Fruit fly (Drosophila melanogaster) whole organism, embryonic: ENCODE measurements around the gene CG10513.

Source experiments
- Atf6 ChIP-seq: fragments of 200-800 bp; sonication (Bioruptor generic); IDR thresholded peaks from 2 replicates; pipeline ENCODE4 v1.3.6; 2022; ENCODE audit warnings: missing biosample characterization, missing genetic modification characterization
- CG10147 ChIP-seq: fragments of 200-800 bp; sonication (Bioruptor generic); optimal IDR thresholded peaks from 2 replicates; lab custom pipeline; 2019; ENCODE audit warnings: missing biosample characterization, mild to moderate bottlenecking, missing genetic modification characterization, moderate library complexity
- CG10267 ChIP-seq: fragments of 200-800 bp; sonication (Bioruptor generic); optimal IDR thresholded peaks from 2 replicates; lab custom pipeline; 2018; ENCODE audit warnings: missing biosample characterization, mild to moderate bottlenecking, missing genetic modification characterization, moderate library complexity
- CG10959 ChIP-seq: fragments of 200-800 bp; sonication (Bioruptor generic); IDR thresholded peaks from 2 replicates; pipeline ENCODE4 v1.3.6; 2022; ENCODE audit warnings: missing biosample characterization, missing genetic modification characterization
- CG11085 ChIP-seq: fragments of 200-800 bp; sonication (Bioruptor generic); IDR thresholded peaks from 2 replicates; pipeline ENCODE4 v1.3.6; 2022; ENCODE audit warnings: missing biosample characterization, missing genetic modification characterization
- CG11723 ChIP-seq: fragments of 200-800 bp; sonication (Bioruptor generic); optimal IDR thresholded peaks from 2 replicates; lab custom pipeline; 2017; ENCODE audit warnings: missing biosample characterization, mild to moderate bottlenecking, missing genetic modification characterization
- CG12155 ChIP-seq: fragments of 200-800 bp; sonication (Bioruptor generic); optimal IDR thresholded peaks from 3 replicates; lab custom pipeline; 2016; ENCODE audit warnings: missing biosample characterization, missing genetic modification characterization
- CG1233 ChIP-seq: fragments of 200-800 bp; sonication (Bioruptor generic); optimal IDR thresholded peaks from 4 replicates; lab custom pipeline; 2018; ENCODE audit warnings: missing biosample characterization, mild to moderate bottlenecking, missing genetic modification characterization
- CG12744 ChIP-seq: fragments of 200-800 bp; sonication (Bioruptor generic); optimal IDR thresholded peaks from 2 replicates; lab custom pipeline; 2016; ENCODE audit warnings: missing biosample characterization, missing genetic modification characterization
- CG13123 ChIP-seq: fragments of 200-800 bp; sonication (Bioruptor generic); optimal IDR thresholded peaks from 2 replicates; lab custom pipeline; 2016; ENCODE audit warnings: missing biosample characterization, missing genetic modification characterization
- CG13287 ChIP-seq: fragments of 200-800 bp; sonication (Bioruptor generic); IDR thresholded peaks from 2 replicates; pipeline ENCODE4 v1.3.6; 2022; ENCODE audit warnings: missing biosample characterization, missing genetic modification characterization; ENCODE audit not compliant: partially characterized antibody
- CG13894 ChIP-seq: fragments of 200-800 bp; sonication (Bioruptor generic); optimal IDR thresholded peaks from 3 replicates; lab custom pipeline; 2018; ENCODE audit warnings: missing biosample characterization, mild to moderate bottlenecking, missing genetic modification characterization, moderate library complexity
- CG15269 ChIP-seq: fragments of 200-800 bp; sonication (Bioruptor generic); optimal IDR thresholded peaks from 2 replicates; lab custom pipeline; 2018; ENCODE audit warnings: missing biosample characterization, mild to moderate bottlenecking, missing genetic modification characterization, moderate library complexity
- CG17612 ChIP-seq: fragments of 200-800 bp; sonication (Bioruptor generic); IDR thresholded peaks from 2 replicates; pipeline ENCODE4 v1.3.6; 2022; ENCODE audit warnings: missing biosample characterization, missing genetic modification characterization
- CG2889 ChIP-seq: fragments of 200-800 bp; sonication (Bioruptor generic); IDR thresholded peaks from 3 replicates; pipeline ENCODE4 v1.3.6; 2022; ENCODE audit warnings: missing biosample characterization, missing genetic modification characterization
- CG32767 ChIP-seq: fragments of 200-800 bp; sonication (Bioruptor generic); IDR thresholded peaks from 2 replicates; pipeline ENCODE4 v1.3.6; 2022; ENCODE audit warnings: missing biosample characterization, missing genetic modification characterization
- CG34422 ChIP-seq: fragments of 200-800 bp; sonication (Bioruptor generic); IDR thresholded peaks from 3 replicates; pipeline ENCODE4 v1.3.6; 2022; ENCODE audit warnings: missing biosample characterization, missing genetic modification characterization
- CG3726 ChIP-seq: fragments of 200-800 bp; sonication (Bioruptor generic); IDR thresholded peaks from 3 replicates; pipeline ENCODE4, ENCODE4 v1.3.6; 2022; ENCODE audit warnings: missing biosample characterization, missing genetic modification characterization
- CG7271 ChIP-seq: fragments of 200-800 bp; sonication (Bioruptor generic); optimal IDR thresholded peaks from 2 replicates; lab custom pipeline; 2018; ENCODE audit warnings: missing biosample characterization, mild to moderate bottlenecking, missing genetic modification characterization, moderate library complexity
- CG7987 ChIP-seq: fragments of 200-800 bp; sonication (Bioruptor generic); optimal IDR thresholded peaks from 2 replicates; lab custom pipeline; 2018; ENCODE audit warnings: missing biosample characterization, mild to moderate bottlenecking, missing genetic modification characterization, moderate library complexity
- CG8089 ChIP-seq: fragments of 200-800 bp; sonication (Bioruptor generic); optimal IDR thresholded peaks from 3 replicates; lab custom pipeline; 2016; ENCODE audit warnings: missing biosample characterization, missing genetic modification characterization
- CG8359 ChIP-seq: fragments of 200-800 bp; sonication (Bioruptor generic); optimal IDR thresholded peaks from 2 replicates; lab custom pipeline; 2017; ENCODE audit warnings: missing biosample characterization, mild to moderate bottlenecking, missing genetic modification characterization, borderline replicate concordance
- CG8478 ChIP-seq: fragments of >200 bp; optimal IDR thresholded peaks from 2 replicates; lab custom pipeline; 2018
- Dad ChIP-seq: fragments of 200-800 bp; sonication (Bioruptor generic); optimal IDR thresholded peaks from 3 replicates; lab custom pipeline; 2016; ENCODE audit warnings: missing biosample characterization, missing genetic modification characterization
- Dbx ChIP-seq: fragments of 200-800 bp; sonication (Bioruptor generic); IDR thresholded peaks from 3 replicates; pipeline ENCODE4 v1.3.6; 2022; ENCODE audit warnings: missing biosample characterization, missing genetic modification characterization
- Dp ChIP-seq: fragments of 200-800 bp; sonication (Bioruptor generic); optimal IDR thresholded peaks from 2 replicates; lab custom pipeline; 2018; ENCODE audit warnings: missing biosample characterization, mild to moderate bottlenecking, missing genetic modification characterization, moderate library complexity
- Elba2 ChIP-seq: fragments of 200-800 bp; sonication (Bioruptor generic); optimal IDR thresholded peaks from 3 replicates; lab custom pipeline; 2016; ENCODE audit warnings: missing biosample characterization, missing genetic modification characterization
- Gsc ChIP-seq: fragments of 200-800 bp; sonication (Bioruptor generic); IDR thresholded peaks from 2 replicates; pipeline ENCODE4 v1.3.6; 2022; ENCODE audit warnings: missing biosample characterization, missing genetic modification characterization
- H2.0 ChIP-seq: fragments of 200-800 bp; sonication (Bioruptor generic); IDR thresholded peaks from 2 replicates; pipeline ENCODE4 v1.3.6; 2022; ENCODE audit warnings: missing biosample characterization, missing genetic modification characterization
- Hand ChIP-seq: fragments of 200-800 bp; sonication (Bioruptor generic); optimal IDR thresholded peaks from 2 replicates; lab custom pipeline; 2017; ENCODE audit warnings: mild to moderate bottlenecking, missing biosample characterization, missing genetic modification reagents, missing genetic modification characterization
- Hmr ChIP-seq: fragments of 200-800 bp; sonication (Bioruptor generic); optimal IDR thresholded peaks from 3 replicates; lab custom pipeline; 2017; ENCODE audit warnings: mild to moderate bottlenecking, missing biosample characterization, missing genetic modification reagents, missing genetic modification characterization
- Lpt ChIP-seq: fragments of >200 bp; optimal IDR thresholded peaks from 2 replicates; lab custom pipeline; 2018; ENCODE audit warnings: missing biosample characterization, missing genetic modification characterization
- Nf-YB ChIP-seq: fragments of 200-800 bp; sonication (Bioruptor generic); optimal IDR thresholded peaks from 3 replicates; lab custom pipeline; 2019; ENCODE audit warnings: missing biosample characterization, mild to moderate bottlenecking, missing genetic modification characterization, moderate library complexity
- Rx ChIP-seq: fragments of 200-800 bp; sonication (Bioruptor generic); IDR thresholded peaks from 2 replicates; pipeline ENCODE4 v1.3.6; 2022; ENCODE audit warnings: missing biosample characterization, missing genetic modification characterization
- Sry-δ ChIP-seq: fragments of 200-800 bp; sonication (Bioruptor generic); optimal IDR thresholded peaks from 2 replicates; lab custom pipeline; 2016; ENCODE audit warnings: missing biosample characterization, missing genetic modification characterization
- Vsx1 ChIP-seq: fragments of 200-800 bp; sonication (Bioruptor generic); optimal IDR thresholded peaks from 2 replicates; lab custom pipeline; 2017; ENCODE audit warnings: missing biosample characterization, mild to moderate bottlenecking, missing genetic modification characterization, missing genetic modification reagents
- aop ChIP-seq: fragments of 200-800 bp; sonication (Bioruptor generic); IDR thresholded peaks from 2 replicates; pipeline ENCODE4 v1.3.6; 2022; ENCODE audit warnings: missing biosample characterization, missing genetic modification characterization
- cas ChIP-seq: fragments of 200-800 bp; sonication (Bioruptor generic); IDR thresholded peaks from 2 replicates; pipeline ENCODE4 v1.3.6; 2022; ENCODE audit warnings: missing biosample characterization, missing genetic modification characterization
- crc ChIP-seq: fragments of 200-800 bp; sonication (Bioruptor generic); optimal IDR thresholded peaks from 2 replicates; lab custom pipeline; 2016; ENCODE audit warnings: missing biosample characterization, missing genetic modification characterization
- fru ChIP-seq: fragments of >200 bp; optimal IDR thresholded peaks from 2 replicates; lab custom pipeline; 2017
- fu2 ChIP-seq: fragments of 200-800 bp; sonication (Bioruptor generic); optimal IDR thresholded peaks from 2 replicates; lab custom pipeline; 2016; ENCODE audit warnings: missing biosample characterization, missing genetic modification characterization
- gt ChIP-seq: fragments of 200-800 bp; sonication (Bioruptor generic); IDR thresholded peaks from 2 replicates; pipeline ENCODE4 v1.3.6; 2022; ENCODE audit warnings: missing biosample characterization, missing genetic modification characterization
- h ChIP-seq: fragments of >200 bp; optimal IDR thresholded peaks from 2 replicates; lab custom pipeline; 2017
- mam ChIP-seq: fragments of 200-800 bp; sonication (Bioruptor generic); optimal IDR thresholded peaks from 3 replicates; lab custom pipeline; 2016; ENCODE audit warnings: missing biosample characterization, missing genetic modification characterization
- org-1 ChIP-seq: fragments of 200-800 bp; sonication (Bioruptor generic); optimal IDR thresholded peaks from 2 replicates; lab custom pipeline; 2017; ENCODE audit warnings: missing biosample characterization, missing genetic modification characterization
- pb ChIP-seq: fragments of 200-800 bp; sonication (Bioruptor generic); optimal IDR thresholded peaks from 3 replicates; lab custom pipeline; 2016; ENCODE audit warnings: missing biosample characterization, missing genetic modification characterization
- pho ChIP-seq: fragments of 200-800 bp; sonication (Bioruptor generic); optimal IDR thresholded peaks from 2 replicates; lab custom pipeline; 2016; ENCODE audit warnings: missing biosample characterization, missing genetic modification characterization
- row ChIP-seq: fragments of 200-800 bp; sonication (Bioruptor generic); IDR thresholded peaks from 3 replicates; pipeline ENCODE4 v1.3.6; 2022; ENCODE audit warnings: missing biosample characterization, missing genetic modification characterization
- run ChIP-seq: fragments of 200-800 bp; sonication (Bioruptor generic); optimal IDR thresholded peaks from 3 replicates; lab custom pipeline; 2018; ENCODE audit warnings: missing biosample characterization, mild to moderate bottlenecking, missing genetic modification characterization
- salm ChIP-seq: fragments of 200-800 bp; sonication (Bioruptor generic); optimal IDR thresholded peaks from 2 replicates; lab custom pipeline; 2018; ENCODE audit warnings: missing biosample characterization, mild to moderate bottlenecking, missing genetic modification characterization
- slbo ChIP-seq: fragments of 200-800 bp; sonication (Bioruptor generic); IDR thresholded peaks from 2 replicates; pipeline ENCODE4 v1.3.6; 2022; ENCODE audit warnings: missing biosample characterization, missing genetic modification characterization
- toy ChIP-seq: fragments of 200-800 bp; sonication (Bioruptor generic); IDR thresholded peaks from 2 replicates; pipeline ENCODE4 v1.3.6; 2022; ENCODE audit warnings: missing biosample characterization, missing genetic modification characterization
- z ChIP-seq: fragments of 200-800 bp; sonication (Bioruptor generic); IDR thresholded peaks from 3 replicates; pipeline ENCODE4 v1.3.6; 2022; ENCODE audit warnings: missing biosample characterization, missing genetic modification characterization

The CG10513 gene

dm6 chr3R:25262322-25262761, 14.7 kb downstream of the CG10513 start, which contains the start of the genes Kdsr and CG11858 (continued):
- TF ChIP-seq Atf6 (GFP tag; lab: Robert Waterston, UW) = peak; percentile 69
- TF ChIP-seq z (GFP tag; lab: Robert Waterston, UW) = 0 out of 3 replicates have a peak, but pooled peaks have one; percentile 29
- peak; percentile 70; the same call in 2 of the 3 replicates for TF ChIP-seq CG34422 (GFP tag; lab: Robert Waterston, UW)
- TF ChIP-seq CG17612 (GFP tag; lab: Robert Waterston, UW) = no peak
- no peak for TF ChIP-seq CG11085
- TF ChIP-seq CG12155 = peak; percentile 54
- peak; percentile 63 for TF ChIP-seq CG10147 (GFP tag; lab: Kevin White, UChicago)
- no peak for TF ChIP-seq org-1 (GFP tag; lab: Kevin White, UChicago)
- peak; percentile 6 for TF ChIP-seq CG13123
- TF ChIP-seq mam (GFP tag; lab: Kevin White, UChicago) = peak; percentile 48
- TF ChIP-seq Lpt (GFP tag; lab: Kevin White, UChicago) = no peak
- TF ChIP-seq Rx = peak; percentile 50
- peak; percentile 58 for TF ChIP-seq Sry-δ (GFP tag; lab: Kevin White, UChicago)
- peak; percentile 57 for TF ChIP-seq pho (GFP tag; lab: Kevin White, UChicago)
- TF ChIP-seq CG12744 (GFP tag; lab: Kevin White, UChicago) = peak; percentile 40
- TF ChIP-seq CG3726 (GFP tag; lab: Robert Waterston, UW) = no peak
- TF ChIP-seq cas (GFP tag; lab: Robert Waterston, UW) = peak; percentile 52; the same call in 1 of the 2 replicates
- TF ChIP-seq aop (GFP tag; lab: Robert Waterston, UW) = no peak
- TF ChIP-seq CG10959 (GFP tag; lab: Robert Waterston, UW) = 0 out of 2 replicates have a peak, but pooled peaks have one; percentile 34
- peak; percentile 67 for TF ChIP-seq Hmr (GFP tag; lab: Kevin White, UChicago)
- no peak for TF ChIP-seq CG7271 (tag; lab: Kevin White, UChicago)
- TF ChIP-seq CG10267 (tag; lab: Kevin White, UChicago) = peak; percentile 63
- no peak for TF ChIP-seq toy (GFP tag; lab: Robert Waterston, UW)
- no peak for TF ChIP-seq Hand (GFP tag; lab: Kevin White, UChicago)
- no peak for TF ChIP-seq salm (tag; lab: Kevin White, UChicago)
- peak; percentile 61; the same call in 1 of the 3 replicates for TF ChIP-seq Dbx
- no peak for TF ChIP-seq h (lab: Kevin White, UChicago)
- TF ChIP-seq CG8089 (GFP tag; lab: Kevin White, UChicago) = no peak
- no peak for TF ChIP-seq Gsc (GFP tag; lab: Robert Waterston, UW)
- TF ChIP-seq fu2 (GFP tag; lab: Kevin White, UChicago) = peak; percentile 21
- no peak for TF ChIP-seq Elba2 (GFP tag; lab: Kevin White, UChicago)
- no peak for TF ChIP-seq CG11723 (GFP tag; lab: Kevin White, UChicago)
- TF ChIP-seq CG15269 (tag; lab: Kevin White, UChicago) = no peak
- peak; percentile 60 for TF ChIP-seq Dad
- peak; percentile 48 for TF ChIP-seq CG7987
- TF ChIP-seq CG13287 (GFP tag; lab: Robert Waterston, UW) = peak; percentile 64; the same call in 1 of the 2 replicates
- peak; percentile 57 for TF ChIP-seq CG13894 (tag; lab: Kevin White, UChicago)
- peak; percentile 94 for TF ChIP-seq row (GFP tag; lab: Robert Waterston, UW)
- peak; percentile 23; the same call in 1 of the 2 replicates for TF ChIP-seq CG32767 (GFP tag; lab: Robert Waterston, UW)
- peak; percentile 3 for TF ChIP-seq pb (GFP tag; lab: Kevin White, UChicago)
- peak; percentile 25 for TF ChIP-seq CG1233
- no peak for TF ChIP-seq Vsx1 (GFP tag; lab: Kevin White, UChicago)
- no peak for TF ChIP-seq crc
- TF ChIP-seq run = peak; percentile 2
- TF ChIP-seq CG8359 = peak; percentile 16
- TF ChIP-seq CG2889 = peak; percentile 72
- TF ChIP-seq slbo = peak; percentile 81
- peak; percentile 60; the same call in 1 of the 2 replicates for TF ChIP-seq H2.0 (GFP tag; lab: Robert Waterston, UW)
- TF ChIP-seq fru (lab: Kevin White, UChicago) = no peak
- TF ChIP-seq gt = no peak
- TF ChIP-seq Nf-YB (GFP tag; lab: Kevin White, UChicago) = peak; percentile 5
- TF ChIP-seq CG8478 (lab: Kevin White, UChicago) = no peak
- TF ChIP-seq Dp (GFP tag; lab: Kevin White, UChicago) = peak; percentile 11
